Worm (Caenorhabditis elegans) whole organism, L3 larva: ENCODE results near the gene fbxa-197.
"Not testable (repeated sequence)": the region's sequence is repeated elsewhere in the genome, so short reads cannot be mapped to it uniquely, and the experiment has no call there.

ENCODE experiments used
- R02D3.7 ChIP-seq: fragments of 150-350 bp; optimal IDR thresholded peaks from 2 replicates; lab custom pipeline; 2014; ENCODE audit warnings: missing biosample characterization, missing genetic modification characterization
- aly-2 ChIP-seq: fragments of 150-350 bp; optimal IDR thresholded peaks from 2 replicates; lab custom pipeline; 2014; ENCODE audit warnings: missing biosample characterization, missing genetic modification characterization
- ceh-82 ChIP-seq: fragments of 150-350 bp; optimal IDR thresholded peaks from 2 replicates; lab custom pipeline; 2014; ENCODE audit warnings: missing biosample characterization, missing genetic modification characterization
- daf-12 ChIP-seq: fragments of 150-350 bp; optimal IDR thresholded peaks from 2 replicates; lab custom pipeline; 2014; ENCODE audit warnings: missing biosample characterization, missing genetic modification reagents, missing genetic modification characterization
- egl-27 ChIP-seq: sonication (generic microtip); optimal IDR thresholded peaks from 4 replicates; lab custom pipeline; 2017; ENCODE audit warnings: missing biosample characterization, missing genetic modification reagents, missing genetic modification characterization
- egl-5 ChIP-seq: fragments of 150-350 bp; optimal IDR thresholded peaks from 2 replicates; lab custom pipeline; 2017; ENCODE audit warnings: missing biosample characterization, missing genetic modification reagents, missing genetic modification characterization, inconsistent platforms
- elt-1 ChIP-seq: fragments of 150-350 bp; optimal IDR thresholded peaks from 2 replicates; lab custom pipeline; 2014; ENCODE audit warnings: missing biosample characterization, missing genetic modification characterization
- elt-2 ChIP-seq: sonication (generic microtip); optimal IDR thresholded peaks from 2 replicates; lab custom pipeline; 2016; ENCODE audit warnings: missing genetic modification reagents, mild to moderate bottlenecking, missing genetic modification characterization, missing compliant biosample characterization
- elt-3 ChIP-seq, 3 experiments: fragments of 150-350 bp in 1 of 3; sonication (generic microtip) in 2 of 3; optimal IDR thresholded peaks; 2 replicates in 2 of 3; 4 replicates in 1 of 3; lab custom pipeline; 2014 to 2017; ENCODE audit warnings: missing biosample characterization in 3 of 3, missing genetic modification characterization in 3 of 3
- fkh-10 ChIP-seq: sonication (generic microtip); optimal IDR thresholded peaks from 2 replicates; lab custom pipeline; 2017; ENCODE audit warnings: missing biosample characterization, missing genetic modification reagents, missing genetic modification characterization
- fkh-2 ChIP-seq: fragments of 150-350 bp; optimal IDR thresholded peaks from 2 replicates; lab custom pipeline; 2014; ENCODE audit warnings: missing biosample characterization, missing genetic modification reagents, missing genetic modification characterization
- fos-1 ChIP-seq: fragments of 150-350 bp; optimal IDR thresholded peaks from 2 replicates; lab custom pipeline; 2014; ENCODE audit warnings: missing biosample characterization, missing genetic modification characterization
- jun-1 ChIP-seq: fragments of 150-350 bp; optimal IDR thresholded peaks from 2 replicates; lab custom pipeline; 2014; ENCODE audit warnings: missing biosample characterization, missing genetic modification reagents, missing genetic modification characterization
- lin-15B ChIP-seq: fragments of 150-350 bp; optimal IDR thresholded peaks from 2 replicates; lab custom pipeline; 2014; ENCODE audit warnings: missing biosample characterization, missing genetic modification characterization
- lin-39 ChIP-seq: fragments of 150-350 bp; optimal IDR thresholded peaks from 2 replicates; lab custom pipeline; 2018; ENCODE audit warnings: missing biosample characterization, missing genetic modification reagents, missing genetic modification characterization
- mdl-1 ChIP-seq: fragments of 150-350 bp; optimal IDR thresholded peaks from 2 replicates; lab custom pipeline; 2014; ENCODE audit warnings: missing biosample characterization, missing genetic modification characterization
- nfya-1 ChIP-seq: sonication (generic microtip); optimal IDR thresholded peaks from 2 replicates; lab custom pipeline; 2017; ENCODE audit warnings: missing genetic modification characterization, mild to moderate bottlenecking, missing compliant biosample characterization, antibody characterized with exemption, moderate library complexity; ENCODE audit not compliant: insufficient read depth
- nhr-11 ChIP-seq: fragments of 150-350 bp; optimal IDR thresholded peaks from 2 replicates; lab custom pipeline; 2014; ENCODE audit warnings: missing biosample characterization, missing genetic modification characterization
- nhr-12 ChIP-seq: fragments of 150-350 bp; optimal IDR thresholded peaks from 2 replicates; lab custom pipeline; 2014; ENCODE audit warnings: missing biosample characterization, missing genetic modification characterization
- nhr-23 ChIP-seq: fragments of 150-350 bp; optimal IDR thresholded peaks from 2 replicates; lab custom pipeline; 2014; ENCODE audit warnings: missing biosample characterization, missing genetic modification reagents, missing genetic modification characterization
- nhr-237 ChIP-seq: fragments of 150-350 bp; optimal IDR thresholded peaks from 2 replicates; lab custom pipeline; 2014; ENCODE audit warnings: missing biosample characterization, missing genetic modification characterization
- nhr-25 ChIP-seq: sonication (generic microtip); optimal IDR thresholded peaks from 2 replicates; lab custom pipeline; 2017; ENCODE audit warnings: missing biosample characterization, missing genetic modification characterization
- nhr-28 ChIP-seq: fragments of 150-350 bp; optimal IDR thresholded peaks from 2 replicates; lab custom pipeline; 2014; ENCODE audit warnings: missing biosample characterization, missing genetic modification characterization
- nhr-43 ChIP-seq: sonication (generic microtip); optimal IDR thresholded peaks from 2 replicates; lab custom pipeline; 2016; ENCODE audit warnings: mild to moderate bottlenecking, missing genetic modification characterization, missing compliant biosample characterization; ENCODE audit not compliant: poor library complexity, severe bottlenecking
- nhr-76 ChIP-seq: fragments of 150-350 bp; sonication (generic microtip); optimal IDR thresholded peaks from 5 replicates; lab custom pipeline; 2014; ENCODE audit warnings: missing biosample characterization, missing genetic modification characterization
- pha-4 ChIP-seq: fragments of 150-350 bp; optimal IDR thresholded peaks from 2 replicates; lab custom pipeline; 2014; ENCODE audit warnings: missing biosample characterization, missing genetic modification reagents, missing genetic modification characterization
- pqm-1 ChIP-seq: fragments of 150-350 bp; optimal IDR thresholded peaks from 2 replicates; lab custom pipeline; 2017; ENCODE audit warnings: missing biosample characterization, missing genetic modification characterization, inconsistent platforms
- sea-2 ChIP-seq: fragments of 150-350 bp; sonication (generic microtip); optimal IDR thresholded peaks from 4 replicates; lab custom pipeline; 2014; ENCODE audit warnings: missing biosample characterization, missing genetic modification reagents, missing genetic modification characterization
- skn-1 ChIP-seq: fragments of 150-350 bp; optimal IDR thresholded peaks from 2 replicates; lab custom pipeline; 2014; ENCODE audit warnings: missing biosample characterization, missing genetic modification characterization
- snpc-4 ChIP-seq: fragments of 150-350 bp; optimal IDR thresholded peaks from 2 replicates; lab custom pipeline; 2014; ENCODE audit warnings: missing biosample characterization, missing genetic modification characterization
- unc-39 ChIP-seq: sonication (generic microtip); optimal IDR thresholded peaks from 4 replicates; lab custom pipeline; 2017; ENCODE audit warnings: missing biosample characterization, missing genetic modification characterization
- unc-62 ChIP-seq: fragments of 150-350 bp; sonication (generic microtip); optimal IDR thresholded peaks from 4 replicates; lab custom pipeline; 2014; ENCODE audit warnings: missing biosample characterization, missing genetic modification reagents, missing genetic modification characterization
- ztf-11 ChIP-seq: fragments of 150-350 bp; optimal IDR thresholded peaks from 2 replicates; lab custom pipeline; 2014; ENCODE audit warnings: missing biosample characterization, missing genetic modification characterization
- ztf-4 ChIP-seq: fragments of 150-350 bp; optimal IDR thresholded peaks from 2 replicates; lab custom pipeline; 2014; ENCODE audit warnings: missing biosample characterization, missing genetic modification characterization

The fbxa-197 gene

ce11 chrV:15841095-15841494 is 26.4 kb upstream of the fbxa-197 start, which contains the start of gene srh-149:
Gene srh-149 (minus strand): TSS chrV:15841195.
- TF ChIP-seq fkh-2 (tag; lab: Kevin White, UChicago) (no peak), lin-15B (tag; lab: Kevin White, UChicago) (no peak), unc-39 (tag; lab: Kevin White, UChicago) (no peak), elt-3 (tag; optimal IDR thresholded peaks at IDR 0.05; lab: Kevin White, UChicago) (no peak), nfya-1 (no peak), nhr-12 (tag; lab: Kevin White, UChicago) (no peak), sea-2 (no peak), ztf-4 (no peak), pqm-1 (tag; lab: Kevin White, UChicago) (no peak), nhr-25 (no peak), fos-1 (tag; lab: Kevin White, UChicago) (no peak), fkh-10 (GFP tag; lab: Kevin White, UChicago) (no peak), nhr-23 (no peak), ceh-82 (no peak), nhr-28 (tag; lab: Kevin White, UChicago) (no peak), ztf-11 (tag; lab: Kevin White, UChicago) (no peak), nhr-43 (tag; lab: Kevin White, UChicago) (no peak), R02D3.7 (no peak), jun-1 (tag; lab: Kevin White, UChicago) (no peak), aly-2 (tag; lab: Kevin White, UChicago) (no peak)

- TF ChIP-seq unc-62 (GFP tag; lab: Kevin White, UChicago); jun-1 (tag; lab: Kevin White, UChicago); nhr-23: not testable (repeated sequence)
Observed at ce11 chrV:15850276-15850811, 17.1 kb upstream of the fbxa-197 start, which contains the start of gene srh-147. Gene srh-147 (minus strand): TSS chrV:15850326.

ce11 chrV:15858292-15858691 is 9.2 kb upstream of the fbxa-197 start, which contains the start of gene srh-148:
Gene srh-148 (minus strand): TSS chrV:15858392.
- TF ChIP-seq nhr-23 (no peak), fkh-10 (GFP tag; lab: Kevin White, UChicago) (no peak), nhr-11 (tag; lab: Kevin White, UChicago) (no peak), elt-1 (tag; lab: Kevin White, UChicago) (no peak), lin-39 (tag; lab: Kevin White, UChicago) (no peak), fkh-2 (tag; lab: Kevin White, UChicago) (no peak), ztf-4 (no peak), mdl-1 (tag; lab: Kevin White, UChicago) (no peak), pha-4 (tag; lab: Kevin White, UChicago) (no peak)

- TF ChIP-seq nhr-11 (tag; lab: Kevin White, UChicago) (no peak), daf-12 (tag; lab: Kevin White, UChicago) (no peak), elt-2 (no peak), skn-1 (tag; lab: Kevin White, UChicago) (no peak), unc-39 (tag; lab: Kevin White, UChicago) (no peak), elt-1 (tag; lab: Kevin White, UChicago) (no peak), nhr-237 (tag; lab: Kevin White, UChicago) (no peak), R02D3.7 (no peak), egl-5 (tag; lab: Kevin White, UChicago) (no peak), nhr-28 (tag; lab: Kevin White, UChicago) (no peak), fkh-2 (tag; lab: Kevin White, UChicago) (no peak), nhr-23 (no peak), sea-2 (no peak), pha-4 (tag; lab: Kevin White, UChicago) (no peak), nhr-76 (tag; lab: Kevin White, UChicago) (no peak), egl-27 (tag; lab: Kevin White, UChicago) (no peak), aly-2 (tag; lab: Kevin White, UChicago) (no peak), jun-1 (tag; lab: Kevin White, UChicago) (no peak)
Observed at ce11 chrV:15862599-15862998, 4.9 kb upstream of the fbxa-197 start, which contains the start of gene srz-12. Gene srz-12 (minus strand): TSS chrV:15862699.

ce11 chrV:15863042-15863441 is 4.4 kb upstream of the fbxa-197 start, which contains the start of gene srh-299:
Gene srh-299 (plus strand): TSS chrV:15863342.
- TF ChIP-seq snpc-4 (tag; lab: Kevin White, UChicago): no peak
- TF ChIP-seq jun-1 (tag; lab: Kevin White, UChicago): no peak
